Worm (Caenorhabditis elegans) whole organism, L2 larva: ENCODE results near the gene ire-1.
A peak's percentile ranks its signal among the peaks of the same experiment; 100 is the strongest.

ENCODE experiments used
- C34F6.9 ChIP-seq: fragments of 150-350 bp; optimal IDR thresholded peaks from 2 replicates; lab custom pipeline; 2014; ENCODE audit warnings: missing biosample characterization, missing genetic modification characterization
- F13H6.1 ChIP-seq: sonication (generic microtip); optimal IDR thresholded peaks from 2 replicates; lab custom pipeline; 2016; ENCODE audit warnings: missing genetic modification characterization, missing compliant biosample characterization
- R02D3.7 ChIP-seq: fragments of 150-350 bp; optimal IDR thresholded peaks from 2 replicates; lab custom pipeline; 2014; ENCODE audit warnings: missing biosample characterization, missing genetic modification characterization
- Y55F3AM.14 ChIP-seq: fragments of 200-800 bp; sonication (Bioruptor generic); optimal IDR thresholded peaks from 2 replicates; lab custom pipeline; 2018; ENCODE audit warnings: mild to moderate bottlenecking, missing genetic modification characterization, missing compliant biosample characterization
- ZK546.5 ChIP-seq: sonication (generic microtip); optimal IDR thresholded peaks from 2 replicates; lab custom pipeline; 2017; ENCODE audit warnings: missing biosample characterization, missing genetic modification characterization
- alr-1 ChIP-seq: fragments of 150-350 bp; optimal IDR thresholded peaks from 2 replicates; lab custom pipeline; 2014; ENCODE audit warnings: missing biosample characterization, missing genetic modification characterization
- aly-2 ChIP-seq: fragments of 150-350 bp; optimal IDR thresholded peaks from 2 replicates; lab custom pipeline; 2014; ENCODE audit warnings: missing biosample characterization, missing genetic modification characterization
- ama-1 ChIP-seq: fragments of 150-350 bp; optimal IDR thresholded peaks from 2 replicates; lab custom pipeline; 2018; ENCODE audit warnings: inconsistent platforms
- blmp-1 ChIP-seq: sonication (generic microtip); optimal IDR thresholded peaks from 2 replicates; lab custom pipeline; 2017; ENCODE audit warnings: missing genetic modification characterization, mild to moderate bottlenecking, missing compliant biosample characterization, antibody characterized with exemption, moderate library complexity; ENCODE audit not compliant: insufficient read depth
- ceh-16 ChIP-seq: fragments of 150-350 bp; optimal IDR thresholded peaks from 2 replicates; lab custom pipeline; 2014; ENCODE audit warnings: missing biosample characterization, missing genetic modification characterization
- ceh-82 ChIP-seq: fragments of 150-350 bp; optimal IDR thresholded peaks from 2 replicates; lab custom pipeline; 2014; ENCODE audit warnings: missing biosample characterization, missing genetic modification characterization
- crh-2 ChIP-seq: sonication (generic microtip); optimal IDR thresholded peaks from 2 replicates; lab custom pipeline; 2017; ENCODE audit warnings: missing biosample characterization, missing genetic modification characterization
- dmd-4 ChIP-seq: sonication (generic microtip); optimal IDR thresholded peaks from 2 replicates; lab custom pipeline; 2017; ENCODE audit warnings: missing biosample characterization, missing genetic modification characterization
- egl-27 ChIP-seq: sonication (generic microtip); optimal IDR thresholded peaks from 3 replicates; lab custom pipeline; 2017; ENCODE audit warnings: missing biosample characterization, missing genetic modification reagents, missing genetic modification characterization
- elt-1 ChIP-seq: fragments of 150-350 bp; optimal IDR thresholded peaks from 2 replicates; lab custom pipeline; 2014; ENCODE audit warnings: missing biosample characterization, missing genetic modification characterization
- elt-3 ChIP-seq: sonication (generic microtip); optimal IDR thresholded peaks from 2 replicates; lab custom pipeline; 2017; ENCODE audit warnings: missing biosample characterization, missing genetic modification characterization
- fos-1 ChIP-seq: fragments of 150-350 bp; optimal IDR thresholded peaks from 2 replicates; lab custom pipeline; 2014; ENCODE audit warnings: missing biosample characterization, missing genetic modification characterization
- gmeb-1 ChIP-seq: fragments of 150-350 bp; optimal IDR thresholded peaks from 2 replicates; lab custom pipeline; 2014; ENCODE audit warnings: missing biosample characterization, missing genetic modification characterization
- lin-13 ChIP-seq: fragments of 150-350 bp; optimal IDR thresholded peaks from 2 replicates; lab custom pipeline; 2014; ENCODE audit warnings: missing biosample characterization, missing genetic modification reagents, missing genetic modification characterization
- lin-39 ChIP-seq: fragments of 150-350 bp; optimal IDR thresholded peaks from 2 replicates; lab custom pipeline; 2014; ENCODE audit warnings: missing biosample characterization, missing genetic modification reagents, missing genetic modification characterization
- lsy-2 ChIP-seq, 2 experiments: fragments of 150-350 bp in 1 of 2; sonication (generic microtip) in 1 of 2; optimal IDR thresholded peaks; 2 replicates each; lab custom pipeline; 2014 to 2017; ENCODE audit warnings: missing biosample characterization in 2 of 2, missing genetic modification characterization in 2 of 2
- mab-5 ChIP-seq: fragments of 150-350 bp; optimal IDR thresholded peaks from 2 replicates; lab custom pipeline; 2014; ENCODE audit warnings: missing biosample characterization, missing genetic modification characterization
- mdl-1 ChIP-seq, 2 experiments: fragments of 150-350 bp in 1 of 2; sonication (generic microtip) in 1 of 2; optimal IDR thresholded peaks; 2 replicates each; lab custom pipeline; 2017; ENCODE audit warnings: missing biosample characterization in 2 of 2, missing genetic modification characterization in 2 of 2
- nhr-10 ChIP-seq: sonication (generic microtip); optimal IDR thresholded peaks from 2 replicates; lab custom pipeline; 2017; ENCODE audit warnings: missing biosample characterization, missing genetic modification characterization
- nhr-11 ChIP-seq: fragments of 150-350 bp; optimal IDR thresholded peaks from 2 replicates; lab custom pipeline; 2014; ENCODE audit warnings: missing biosample characterization, missing genetic modification characterization
- nhr-12 ChIP-seq: fragments of 150-350 bp; optimal IDR thresholded peaks from 2 replicates; lab custom pipeline; 2014; ENCODE audit warnings: missing biosample characterization, missing genetic modification characterization
- nhr-129 ChIP-seq: fragments of 150-350 bp; optimal IDR thresholded peaks from 2 replicates; lab custom pipeline; 2014; ENCODE audit warnings: missing biosample characterization, missing genetic modification characterization
- nhr-21 ChIP-seq: fragments of 150-350 bp; optimal IDR thresholded peaks from 2 replicates; lab custom pipeline; 2014; ENCODE audit warnings: missing biosample characterization, missing genetic modification characterization
- nhr-237 ChIP-seq: fragments of 150-350 bp; optimal IDR thresholded peaks from 2 replicates; lab custom pipeline; 2014; ENCODE audit warnings: missing biosample characterization, missing genetic modification characterization
- nhr-6 ChIP-seq: fragments of 150-350 bp; optimal IDR thresholded peaks from 2 replicates; lab custom pipeline; 2014; ENCODE audit warnings: missing biosample characterization, missing genetic modification characterization
- nhr-77 ChIP-seq: fragments of 150-350 bp; optimal IDR thresholded peaks from 2 replicates; lab custom pipeline; 2014; ENCODE audit warnings: missing biosample characterization, missing genetic modification characterization
- peb-1 ChIP-seq: fragments of 150-350 bp; optimal IDR thresholded peaks from 2 replicates; lab custom pipeline; 2014; ENCODE audit warnings: missing biosample characterization, missing genetic modification characterization
- sem-4 ChIP-seq: fragments of 150-350 bp; optimal IDR thresholded peaks from 2 replicates; lab custom pipeline; 2014; ENCODE audit warnings: missing biosample characterization, missing genetic modification reagents, missing genetic modification characterization
- sma-3 ChIP-seq: sonication (generic microtip); optimal IDR thresholded peaks from 2 replicates; lab custom pipeline; 2016; ENCODE audit warnings: missing genetic modification reagents, missing genetic modification characterization, missing compliant biosample characterization
- sma-9 ChIP-seq, 2 experiments: fragments of 150-350 bp in 1 of 2; sonication (generic microtip) in 1 of 2; optimal IDR thresholded peaks; 2 replicates each; lab custom pipeline; 2014 to 2016; ENCODE audit warnings: missing genetic modification characterization in 2 of 2, mild to moderate bottlenecking in 1 of 2, missing biosample characterization in 1 of 2, missing compliant biosample characterization in 1 of 2, missing genetic modification reagents in 1 of 2, moderate library complexity in 1 of 2
- snpc-4 ChIP-seq: fragments of 150-350 bp; optimal IDR thresholded peaks from 2 replicates; lab custom pipeline; 2014; ENCODE audit warnings: missing biosample characterization, missing genetic modification characterization
- unc-39 ChIP-seq: fragments of 150-350 bp; optimal IDR thresholded peaks from 2 replicates; lab custom pipeline; 2014; ENCODE audit warnings: missing biosample characterization, missing genetic modification characterization
- unc-55 ChIP-seq: fragments of 150-350 bp; sonication (generic microtip); optimal IDR thresholded peaks from 3 replicates; lab custom pipeline; 2014; ENCODE audit warnings: missing biosample characterization, missing genetic modification reagents, missing genetic modification characterization
- unc-62 ChIP-seq: fragments of 150-350 bp; optimal IDR thresholded peaks from 2 replicates; lab custom pipeline; 2014; ENCODE audit warnings: missing biosample characterization, missing genetic modification reagents, missing genetic modification characterization
- zag-1 ChIP-seq: fragments of 150-350 bp; optimal IDR thresholded peaks from 2 replicates; lab custom pipeline; 2014; ENCODE audit warnings: missing biosample characterization, missing genetic modification characterization
- ztf-1 ChIP-seq: fragments of 200-800 bp; sonication (Bioruptor generic); conservative IDR thresholded peaks from 2 replicates; pipeline ENCODE4 v1.3.6; 2022; ENCODE audit warnings: missing genetic modification characterization, missing compliant biosample characterization
- ztf-11 ChIP-seq: sonication (generic microtip); optimal IDR thresholded peaks from 2 replicates; lab custom pipeline; 2017; ENCODE audit warnings: missing biosample characterization, missing genetic modification characterization
- ztf-4 ChIP-seq: fragments of 150-350 bp; optimal IDR thresholded peaks from 2 replicates; lab custom pipeline; 2014; ENCODE audit warnings: missing biosample characterization, missing genetic modification characterization

ire-1 gene

DNA sequence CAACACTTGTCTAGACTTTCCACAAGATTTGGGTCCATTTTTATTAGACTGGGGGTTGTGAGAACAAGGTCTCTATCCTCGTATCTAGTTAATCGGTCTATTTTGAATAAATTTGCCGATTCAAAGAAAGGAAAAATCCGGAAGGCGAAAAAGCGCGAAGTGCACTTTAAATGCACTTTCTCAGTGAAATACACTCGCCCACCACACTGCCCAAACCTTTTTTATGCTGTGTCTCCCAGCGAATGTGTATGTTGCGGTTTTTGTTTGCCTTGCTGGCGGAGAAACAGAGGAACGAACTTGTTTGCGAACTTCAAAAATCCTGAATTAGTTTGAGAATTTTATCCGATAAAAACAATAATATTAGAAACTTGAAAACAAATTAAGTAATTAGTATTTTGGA is 6.1 kb upstream of the ire-1 start:
- TF ChIP-seq R02D3.7 (tag; lab: Kevin White, UChicago) (no peak), unc-62 (no peak), sma-9 (GFP tag; optimal IDR thresholded peaks at IDR 0.05; lab: Kevin White, UChicago) (peak; percentile 0), sma-9 (tag; optimal IDR thresholded peaks at IDR 0.05; lab: Kevin White, UChicago) (no peak), ztf-4 (tag; lab: Kevin White, UChicago) (no peak)

DNA sequence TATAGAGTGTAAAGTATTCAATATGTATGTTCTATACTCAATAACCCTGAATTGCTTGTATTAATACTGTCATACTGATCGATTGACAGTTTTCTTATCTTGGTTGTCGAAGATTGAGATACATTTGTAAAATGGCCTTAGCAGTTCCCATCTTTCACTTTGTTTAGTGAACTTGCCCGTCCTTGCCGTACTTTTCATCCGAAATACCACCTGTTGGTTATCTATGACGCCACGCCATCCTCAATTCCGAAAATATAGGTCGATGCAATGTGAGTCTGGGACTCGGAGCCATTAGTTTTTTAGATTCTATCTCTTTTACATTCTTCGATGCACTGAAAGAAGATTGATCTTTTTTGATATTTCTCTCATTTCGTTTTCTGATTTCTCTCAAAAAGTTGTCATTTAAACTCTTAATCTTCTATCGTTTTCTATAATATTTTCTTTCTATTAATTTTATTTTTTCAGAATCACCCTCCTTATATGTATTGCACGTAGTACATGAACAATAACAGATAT is 4.8 kb upstream of the ire-1 start, which contains the start of gene ulp-4:
TSS of gene ulp-4 (plus strand) at position 466 of the 516 bp plus-strand sequence.
- TF ChIP-seq sma-3 (no peak), crh-2 (tag; lab: Kevin White, UChicago) (peak; percentile 4), mab-5 (tag; lab: Kevin White, UChicago) (peak; percentile 72), F13H6.1 (tag; lab: Kevin White, UChicago) (peak; percentile 67), sma-9 (GFP tag; optimal IDR thresholded peaks at IDR 0.05; lab: Kevin White, UChicago) (peak; percentile 70), sma-9 (tag; optimal IDR thresholded peaks at IDR 0.05; lab: Kevin White, UChicago) (no peak), sem-4 (no peak), egl-27 (tag; lab: Kevin White, UChicago) (no peak), ceh-16 (tag; lab: Kevin White, UChicago) (peak; percentile 43), nhr-6 (tag; lab: Kevin White, UChicago) (no peak), C34F6.9 (tag; lab: Kevin White, UChicago) (peak; percentile 7), ztf-1 (GFP tag; lab: Robert Waterston, UW) (no peak), ztf-11 (tag; lab: Kevin White, UChicago) (no peak), lsy-2 (tag; optimal IDR thresholded peaks at IDR 0.05; lab: Kevin White, UChicago) (peak in 1 of 2 experiments; percentile 57), unc-55 (GFP tag; lab: Kevin White, UChicago) (no peak), snpc-4 (tag; lab: Kevin White, UChicago) (no peak), nhr-129 (tag; lab: Kevin White, UChicago) (peak; percentile 45), nhr-237 (tag; lab: Kevin White, UChicago) (no peak), lin-13 (peak; percentile 38)

DNA sequence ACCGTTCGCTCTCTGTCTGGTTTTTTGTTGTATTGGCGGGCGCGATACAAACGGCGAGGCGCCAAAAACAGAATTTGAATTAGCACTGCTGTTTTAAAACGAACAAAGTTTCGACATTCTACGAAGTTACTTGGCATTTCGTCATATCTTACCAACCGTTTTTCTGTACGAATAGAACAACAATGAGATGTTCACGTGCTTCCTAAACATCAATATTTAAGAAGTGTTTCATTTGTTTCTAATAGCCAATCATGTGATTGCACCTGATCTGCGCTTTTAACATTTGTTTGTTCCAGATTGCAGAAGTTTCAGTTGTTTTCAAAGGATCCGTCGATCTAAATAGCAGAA is 4.3 kb upstream of the ire-1 start:
- peak; percentile 10 for TF ChIP-seq nhr-129 (tag; lab: Kevin White, UChicago)
- TF ChIP-seq sem-4: peak; percentile 29
- TF ChIP-seq Y55F3AM.14 (GFP tag; lab: Kevin White, UChicago): no peak

DNA sequence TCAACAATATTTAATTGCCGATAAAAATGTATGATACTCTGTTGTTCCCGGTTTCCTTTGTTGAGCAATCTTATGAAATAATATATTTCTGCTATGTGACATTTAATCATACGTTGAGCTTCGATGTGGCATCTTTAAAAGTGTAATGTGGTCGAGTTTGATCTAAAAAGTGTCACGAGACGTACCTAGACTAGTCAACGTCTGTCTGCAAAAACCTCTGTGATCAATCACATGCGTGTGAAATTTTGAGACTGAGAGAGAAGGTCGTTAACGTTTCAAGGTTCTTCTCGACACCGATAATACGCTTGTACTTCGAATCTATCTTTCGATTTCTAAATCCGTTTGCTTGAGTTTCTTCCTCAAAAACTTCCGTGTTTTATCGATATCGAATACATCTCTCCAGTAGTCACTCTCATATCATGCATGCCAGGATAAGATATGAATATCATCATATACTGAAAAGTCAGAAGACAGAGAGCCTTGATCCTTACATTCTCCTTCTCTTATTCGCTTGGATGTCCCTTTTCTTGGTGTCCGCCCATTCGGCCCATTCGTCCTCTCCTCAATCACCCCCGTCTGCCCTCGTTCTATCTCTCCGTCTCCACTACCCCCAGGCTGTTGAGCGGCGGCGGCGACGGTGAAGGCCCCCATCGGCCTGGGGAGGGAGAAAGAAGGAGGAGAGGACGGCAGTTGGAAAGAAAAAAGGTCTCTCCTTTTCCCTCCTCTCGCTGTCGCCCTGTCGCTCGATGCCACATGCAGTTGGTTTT is 3.7 kb upstream of the ire-1 start:
- no peak for TF ChIP-seq lin-39 (tag; lab: Kevin White, UChicago)
- peak; percentile 63 for TF ChIP-seq nhr-21
- peak; percentile 58 for TF ChIP-seq ceh-16 (tag; lab: Kevin White, UChicago)
- peak; percentile 44 for TF ChIP-seq unc-55 (GFP tag; lab: Kevin White, UChicago)
- TF ChIP-seq crh-2 (tag; lab: Kevin White, UChicago): peak; percentile 81
- no peak for TF ChIP-seq elt-3 (tag; lab: Kevin White, UChicago)
- no peak for TF ChIP-seq zag-1 (tag; lab: Kevin White, UChicago)
- peak; percentile 45 for TF ChIP-seq ztf-4 (tag; lab: Kevin White, UChicago)
- TF ChIP-seq nhr-237 (tag; lab: Kevin White, UChicago): no peak
- no peak for TF ChIP-seq elt-1 (tag; lab: Kevin White, UChicago)
- no peak for TF ChIP-seq aly-2
- no peak for TF ChIP-seq mdl-1 (tag; optimal IDR thresholded peaks at IDR 0.05; lab: Kevin White, UChicago)
- TF ChIP-seq lin-13: peak; percentile 1
- peak; percentile 56 for TF ChIP-seq sem-4
- no peak for TF ChIP-seq ceh-82 (tag; lab: Kevin White, UChicago)
- TF ChIP-seq unc-39: no peak
- peak; percentile 36 for TF ChIP-seq unc-62
- TF ChIP-seq dmd-4 (tag; lab: Kevin White, UChicago): no peak
- TF ChIP-seq nhr-77 (tag; lab: Kevin White, UChicago): no peak
- peak; percentile 34 to 44 for TF ChIP-seq lsy-2 (tag; optimal IDR thresholded peaks at IDR 0.05; lab: Kevin White, UChicago)
- TF ChIP-seq F13H6.1 (tag; lab: Kevin White, UChicago): peak; percentile 64
- TF ChIP-seq snpc-4 (tag; lab: Kevin White, UChicago): no peak
- no peak for TF ChIP-seq nhr-12
- TF ChIP-seq fos-1 (tag; lab: Kevin White, UChicago): peak; percentile 29
- TF ChIP-seq nhr-11: no peak
- peak; percentile 6 for TF ChIP-seq blmp-1 (tag; lab: Kevin White, UChicago)
- peak; percentile 40 for TF ChIP-seq sma-3
- no peak for TF ChIP-seq ZK546.5 (tag; lab: Kevin White, UChicago)
- peak; percentile 26 for TF ChIP-seq gmeb-1
- TF ChIP-seq peb-1 (tag; lab: Kevin White, UChicago): no peak
- TF ChIP-seq egl-27 (tag; lab: Kevin White, UChicago): peak; percentile 20
- TF ChIP-seq alr-1 (tag; lab: Kevin White, UChicago): no peak
- no peak for TF ChIP-seq Y55F3AM.14 (GFP tag; lab: Kevin White, UChicago)
- TF ChIP-seq nhr-10 (tag; lab: Kevin White, UChicago): no peak
- no peak for TF ChIP-seq ama-1 (lab: Kevin White, UChicago)
- no peak for TF ChIP-seq ztf-11 (tag; lab: Kevin White, UChicago)
- TF ChIP-seq sma-9 (GFP tag; optimal IDR thresholded peaks at IDR 0.05; lab: Kevin White, UChicago): peak; percentile 95
- no peak for TF ChIP-seq sma-9 (tag; optimal IDR thresholded peaks at IDR 0.05; lab: Kevin White, UChicago)
